Worm (Caenorhabditis elegans) whole organism, late embryonic: ENCODE data around the gene ZK863.1.

Source experiments
- C08G9.2 ChIP-seq: sonication (generic microtip); optimal IDR thresholded peaks from 2 replicates; lab custom pipeline; 2016; ENCODE audit warnings: mild to moderate bottlenecking, missing genetic modification characterization, moderate library complexity, missing compliant biosample characterization
- F13H6.1 ChIP-seq: sonication (generic microtip); optimal IDR thresholded peaks from 2 replicates; lab custom pipeline; 2016; ENCODE audit warnings: missing genetic modification characterization, missing compliant biosample characterization
- ama-1 ChIP-seq: fragments of 150-350 bp; optimal IDR thresholded peaks from 2 replicates; lab custom pipeline; 2014
- ceh-31 ChIP-seq: sonication (generic microtip); optimal IDR thresholded peaks from 2 replicates; lab custom pipeline; 2016; ENCODE audit warnings: missing genetic modification characterization, missing compliant biosample characterization
- ets-4 ChIP-seq: sonication (generic microtip); optimal IDR thresholded peaks from 2 replicates; lab custom pipeline; 2016; ENCODE audit warnings: missing genetic modification characterization, missing compliant biosample characterization
- eyg-1 ChIP-seq: sonication (generic microtip); optimal IDR thresholded peaks from 2 replicates; lab custom pipeline; 2016; ENCODE audit warnings: missing genotype, missing genetic modification characterization, missing compliant biosample characterization
- odd-2 ChIP-seq: sonication (generic microtip); optimal IDR thresholded peaks from 2 replicates; lab custom pipeline; 2017; ENCODE audit warnings: antibody characterized with exemption, mild to moderate bottlenecking, missing genetic modification characterization, missing compliant biosample characterization
- pha-4 ChIP-seq: fragments of 150-350 bp; optimal IDR thresholded peaks from 2 replicates; lab custom pipeline; 2018; ENCODE audit warnings: missing biosample characterization, missing genetic modification reagents, missing genetic modification characterization
- pqm-1 ChIP-seq: sonication (generic microtip); optimal IDR thresholded peaks from 2 replicates; lab custom pipeline; 2016; ENCODE audit warnings: missing genetic modification characterization, missing compliant biosample characterization
- rnt-1 ChIP-seq: sonication (generic microtip); optimal IDR thresholded peaks from 2 replicates; lab custom pipeline; 2016; ENCODE audit warnings: missing genetic modification characterization, missing compliant biosample characterization
- ttx-3 ChIP-seq: sonication (generic microtip); optimal IDR thresholded peaks from 2 replicates; lab custom pipeline; 2016; ENCODE audit warnings: missing genetic modification reagents, missing genetic modification characterization, missing compliant biosample characterization

DNA sequence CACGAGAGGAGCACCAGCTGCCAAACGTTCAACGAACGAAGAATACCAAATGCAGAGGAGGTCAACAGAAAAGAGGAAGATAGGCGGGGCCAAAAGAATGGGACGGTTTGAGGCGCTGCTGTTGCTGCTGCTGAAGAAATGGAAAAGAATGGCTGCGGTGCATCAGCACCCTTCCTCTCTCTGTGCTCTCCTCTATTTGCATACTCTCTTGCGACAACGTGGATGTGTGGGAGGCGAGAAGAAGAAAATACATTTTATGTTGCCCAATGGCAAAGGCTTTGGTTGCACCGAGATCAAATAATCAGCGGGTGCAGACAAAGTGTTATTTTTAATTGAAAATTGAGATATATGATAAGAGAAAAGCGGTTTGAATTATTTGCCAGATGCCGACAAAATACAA, 11.6 kb downstream of the ZK863.1 start:
- TF ChIP-seq ama-1 (lab: Kevin White, UChicago) = no peak
- TF ChIP-seq ceh-31 (tag; lab: Kevin White, UChicago) = no peak
- TF ChIP-seq rnt-1 (tag; lab: Kevin White, UChicago) = no peak
- no peak for TF ChIP-seq ttx-3 (tag; lab: Kevin White, UChicago)
- no peak for TF ChIP-seq pqm-1
- TF ChIP-seq pha-4 (tag; lab: Kevin White, UChicago) = no peak
- TF ChIP-seq F13H6.1 = no peak
- no peak for TF ChIP-seq eyg-1
- no peak for TF ChIP-seq odd-2
- TF ChIP-seq ets-4 = no peak
- no peak for TF ChIP-seq C08G9.2 (tag; lab: Kevin White, UChicago)
